Fruit fly (Drosophila melanogaster): ENCODE measurements around the gene ND-B18.

DNA sequence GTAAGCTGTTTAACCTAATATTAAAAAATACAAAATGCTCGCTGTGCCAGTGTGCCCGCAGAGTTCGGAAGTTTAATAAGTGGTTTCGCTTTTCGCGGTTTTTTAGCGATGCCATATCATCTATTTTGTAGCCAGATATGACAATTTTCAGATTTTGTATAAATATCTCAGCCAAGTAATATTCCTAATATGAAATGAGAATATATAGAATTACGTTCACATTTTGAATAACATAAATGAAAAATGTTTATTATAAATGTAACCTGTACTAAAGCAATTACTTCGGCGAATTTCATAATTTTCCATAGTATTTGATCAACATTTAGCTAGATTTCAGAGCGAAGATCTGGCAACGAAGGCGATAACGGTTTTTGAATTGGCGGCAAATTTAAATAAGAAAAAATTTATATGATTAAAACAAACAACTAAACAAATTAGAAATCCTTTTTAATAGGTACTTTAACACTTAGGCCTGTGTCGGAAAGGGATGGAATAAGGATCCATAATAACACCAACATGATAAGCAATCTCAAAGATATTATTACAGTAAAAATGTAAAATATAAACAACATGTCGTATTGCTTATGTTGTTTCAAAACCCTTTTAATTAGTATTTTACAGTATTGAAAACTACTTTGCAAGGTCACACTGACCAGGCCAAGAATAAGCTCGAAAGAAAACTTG lies 3.0 kb downstream of the ND-B18 start, which contains the start of the genes opm and dob:
- no peak for TF ChIP-seq dsx (GFP tag; optimal IDR thresholded peaks at IDR 0.05; ENCODE audit: poor library complexity, severe bottlenecking)
- no peak for TF ChIP-seq CG6808 (GFP tag; optimal IDR thresholded peaks at IDR 0.05)
- no peak for TF ChIP-seq Gug (GFP tag; IDR thresholded peaks at IDR 0.05)
- no peak for TF ChIP-seq vri (GFP tag; optimal IDR thresholded peaks at IDR 0.05)
- no peak for TF ChIP-seq CG10631 (GFP tag; optimal IDR thresholded peaks at IDR 0.05)
- peak; percentile 30 for TF ChIP-seq Met (GFP tag; optimal IDR thresholded peaks at IDR 0.05)
- TF ChIP-seq Ets96B (tag; optimal IDR thresholded peaks at IDR 0.05), result no peak
- no peak for TF ChIP-seq dac (GFP tag; optimal IDR thresholded peaks at IDR 0.05)
- TF ChIP-seq Smox (GFP tag; optimal IDR thresholded peaks at IDR 0.05), result peak; percentile 16
- no peak for TF ChIP-seq salr (GFP tag; optimal IDR thresholded peaks at IDR 0.05)
- peak; percentile 21 for TF ChIP-seq lz (GFP tag; optimal IDR thresholded peaks at IDR 0.05)
- no peak for TF ChIP-seq acj6 (GFP tag; optimal IDR thresholded peaks at IDR 0.05)

Data from whole organism, prepupa.